Worm (Caenorhabditis elegans): Measurements from ENCODE around the gene spig-4.

- TF ChIP-seq eor-1 (tag; optimal IDR thresholded peaks at IDR 0.05) (no peak), ZK546.5 (tag; optimal IDR thresholded peaks at IDR 0.05) (no peak), ceh-82 (tag; optimal IDR thresholded peaks at IDR 0.05) (peak; percentile 82), ztf-4 (tag; optimal IDR thresholded peaks at IDR 0.05) (no peak), nhr-76 (tag; optimal IDR thresholded peaks at IDR 0.05) (no peak), daf-12 (tag; optimal IDR thresholded peaks at IDR 0.05) (peak; percentile 55), elt-3 (tag; optimal IDR thresholded peaks at IDR 0.05) (no peak), nhr-25 (tag; optimal IDR thresholded peaks at IDR 0.05) (peak; percentile 83), nhr-28 (tag; optimal IDR thresholded peaks at IDR 0.05) (no peak), ama-1 (optimal IDR thresholded peaks at IDR 0.05) (no peak), fkh-10 (GFP tag; optimal IDR thresholded peaks at IDR 0.05) (peak; percentile 76), mdl-1 (tag; optimal IDR thresholded peaks at IDR 0.05) (peak; percentile 34), ceh-16 (tag; optimal IDR thresholded peaks at IDR 0.05) (no peak)
Measured at ce11 chrV:14347234-14347826, 40.7 kb upstream of the spig-4 start, which contains the start of gene cept-2.
